Worm (Caenorhabditis elegans): Measurements from ENCODE around the gene F22F7.7.

ce11 chrV:2126996-2127585 lies 12.8 kb downstream of the F22F7.7 start, which contains the start of gene ldp-1:
- TF ChIP-seq snpc-4 (GFP tag; optimal IDR thresholded peaks at IDR 0.05) = no peak
- peak in 3 of 4 experiments; percentile 16 to 28 (median 26) for TF ChIP-seq snpc-4 (tag; optimal IDR thresholded peaks at IDR 0.05)
- TF ChIP-seq Y95B8A.8 (GFP tag; IDR thresholded peaks at IDR 0.05) = no peak
- no peak for TF ChIP-seq egrh-3 (GFP tag; IDR thresholded peaks at IDR 0.05)
- peak; percentile 76 for TF ChIP-seq unc-130 (GFP tag; optimal IDR thresholded peaks at IDR 0.05)
- no peak for TF ChIP-seq F57A8.1 (GFP tag; optimal IDR thresholded peaks at IDR 0.05)
- TF ChIP-seq C17E4.6 (GFP tag; IDR thresholded peaks at IDR 0.05) = no peak
- TF ChIP-seq nfya-1 (tag; optimal IDR thresholded peaks at IDR 0.05; ENCODE audit: borderline replicate concordance, insufficient read depth) = no peak

Measured in whole organism, young adult.